Worm (Caenorhabditis elegans): Measurements from ENCODE around the gene ads-1.

Gene ads-1

ce11 chrIII:254235-254634, 44.1 kb downstream of the ads-1 start, which contains the start of gene Y50D7A.3:
TSS of gene Y50D7A.3 (plus strand) at chrIII:254535.
- TF ChIP-seq rpc-1 (optimal IDR thresholded peaks at IDR 0.05): no peak
- no peak for TF ChIP-seq rpc-1 (tag; optimal IDR thresholded peaks at IDR 0.05)
- no peak for TF ChIP-seq lin-54 (GFP tag; optimal IDR thresholded peaks at IDR 0.05)
- TF ChIP-seq let-526 (GFP tag; IDR thresholded peaks at IDR 0.05): no peak
- TF ChIP-seq F10E7.11 (tag; optimal IDR thresholded peaks at IDR 0.05): no peak
- no peak for TF ChIP-seq mxl-1 (tag; optimal IDR thresholded peaks at IDR 0.05)
- no peak for TF ChIP-seq egrh-3 (GFP tag; IDR thresholded peaks at IDR 0.05)
- no peak for TF ChIP-seq D2030.7 (GFP tag; IDR thresholded peaks at IDR 0.05)
- no peak for TF ChIP-seq egl-44 (GFP tag; IDR thresholded peaks at IDR 0.05)

- TF ChIP-seq ceh-40 (GFP tag; IDR thresholded peaks at IDR 0.05) (no peak), xnd-1 (tag; optimal IDR thresholded peaks at IDR 0.05) (no peak), attf-6 (GFP tag; IDR thresholded peaks at IDR 0.05) (no peak), madf-3 (GFP tag; IDR thresholded peaks at IDR 0.05) (no peak), B0019.2 (GFP tag; conservative IDR thresholded peaks at IDR 0.05) (no peak), madf-10 (tag; optimal IDR thresholded peaks at IDR 0.05) (no peak), Y67H2A.10 (GFP tag; conservative IDR thresholded peaks at IDR 0.05) (no peak), Y53G8AR.9 (GFP tag; conservative IDR thresholded peaks at IDR 0.05) (no peak), ztf-28 (GFP tag; IDR thresholded peaks at IDR 0.05) (no peak), ZK185.1 (tag; optimal IDR thresholded peaks at IDR 0.05; ENCODE audit: poor library complexity, severe bottlenecking) (no peak), chd-7 (tag; optimal IDR thresholded peaks at IDR 0.05) (no peak), nfyb-1 (GFP tag; IDR thresholded peaks at IDR 0.05) (no peak), cebp-2 (GFP tag; IDR thresholded peaks at IDR 0.05) (no peak), aptf-2 (GFP tag; conservative IDR thresholded peaks at IDR 0.05) (no peak), bed-1 (GFP tag; IDR thresholded peaks at IDR 0.05) (no peak), mel-28 (tag; optimal IDR thresholded peaks at IDR 0.05; ENCODE audit: borderline replicate concordance) (no peak), bed-2 (GFP tag; IDR thresholded peaks at IDR 0.05) (no peak), akir-1 (GFP tag; optimal IDR thresholded peaks at IDR 0.05) (no peak)
These were observed 46.9 kb downstream of the ads-1 start for ce11 chrIII:251410-251809.
